Fruit fly (Drosophila melanogaster) whole organism, prepupa: Measurements from ENCODE around the gene par-6.
A peak's percentile ranks its signal among the peaks of the same experiment; 100 is the strongest.

Experiments
- CG10631 ChIP-seq: fragments of 200-800 bp; sonication (Bioruptor generic); optimal IDR thresholded peaks from 2 replicates; lab custom pipeline; 2016; ENCODE audit warnings: missing biosample characterization, missing genetic modification characterization
- CG10669 ChIP-seq: fragments of 200-800 bp; sonication (Bioruptor generic); optimal IDR thresholded peaks from 3 replicates; lab custom pipeline; 2018; ENCODE audit warnings: missing biosample characterization, mild to moderate bottlenecking, missing genetic modification characterization, moderate library complexity
- CG11762 ChIP-seq: fragments of 200-800 bp; sonication (Bioruptor generic); optimal IDR thresholded peaks from 3 replicates; lab custom pipeline; 2016; ENCODE audit warnings: missing biosample characterization, missing genetic modification characterization; ENCODE audit not compliant: insufficient read depth
- CG11902 ChIP-seq: fragments of 200-800 bp; sonication (Bioruptor generic); optimal IDR thresholded peaks from 3 replicates; lab custom pipeline; 2016; ENCODE audit warnings: missing biosample characterization, missing genetic modification characterization
- CG15336 ChIP-seq: fragments of 200-800 bp; sonication (Bioruptor generic); IDR thresholded peaks from 2 replicates; pipeline ENCODE4 v1.3.6; 2022; ENCODE audit warnings: missing biosample characterization, missing genetic modification characterization
- CG1621 ChIP-seq: fragments of 200-800 bp; sonication (Bioruptor generic); optimal IDR thresholded peaks from 3 replicates; lab custom pipeline; 2018; ENCODE audit warnings: missing biosample characterization, mild to moderate bottlenecking, missing genetic modification characterization
- CG3032 ChIP-seq: fragments of 200-800 bp; optimal IDR thresholded peaks from 2 replicates; lab custom pipeline; 2019; ENCODE audit warnings: missing biosample characterization, mild to moderate bottlenecking, missing genetic modification characterization, moderate library complexity
- CG32006 ChIP-seq: fragments of 200-800 bp; sonication (Bioruptor generic); optimal IDR thresholded peaks from 3 replicates; lab custom pipeline; 2017; ENCODE audit warnings: missing biosample characterization, mild to moderate bottlenecking, missing genetic modification characterization
- CG34406 ChIP-seq: fragments of 200-800 bp; sonication (Bioruptor generic); optimal IDR thresholded peaks from 3 replicates; lab custom pipeline; 2016; ENCODE audit warnings: missing biosample characterization, missing genetic modification characterization
- CG3919 ChIP-seq: fragments of 200-800 bp; sonication (Bioruptor generic); optimal IDR thresholded peaks from 3 replicates; lab custom pipeline; 2016; ENCODE audit warnings: missing biosample characterization, missing genetic modification characterization
- CG6163 ChIP-seq: fragments of 200-800 bp; sonication (Bioruptor generic); IDR thresholded peaks from 3 replicates; pipeline ENCODE4 v1.3.6; 2022; ENCODE audit warnings: missing biosample characterization, missing genetic modification characterization
- CG6792 ChIP-seq: fragments of 200-800 bp; sonication (Bioruptor generic); optimal IDR thresholded peaks from 3 replicates; lab custom pipeline; 2016; ENCODE audit warnings: missing biosample characterization, missing genetic modification characterization
- CG6854 ChIP-seq: fragments of 200-800 bp; sonication (Bioruptor generic); optimal IDR thresholded peaks from 2 replicates; lab custom pipeline; 2017; ENCODE audit warnings: missing biosample characterization, mild to moderate bottlenecking, missing genetic modification characterization
- CG7368 ChIP-seq: fragments of 200-800 bp; sonication (Bioruptor generic); optimal IDR thresholded peaks from 3 replicates; lab custom pipeline; 2016; ENCODE audit warnings: missing biosample characterization, missing genetic modification characterization
- CG8319 ChIP-seq: fragments of 200-800 bp; sonication (Bioruptor generic); optimal IDR thresholded peaks from 3 replicates; lab custom pipeline; 2016; ENCODE audit warnings: missing biosample characterization, missing genetic modification characterization
- CG8632 ChIP-seq: fragments of 200-800 bp; sonication (Bioruptor generic); optimal IDR thresholded peaks from 3 replicates; lab custom pipeline; 2016; ENCODE audit warnings: missing biosample characterization, missing genetic modification characterization
- Eip75B ChIP-seq: fragments of 200-800 bp; sonication (Bioruptor generic); optimal IDR thresholded peaks from 3 replicates; lab custom pipeline; 2016; ENCODE audit warnings: missing biosample characterization, missing genetic modification characterization
- Eip78C ChIP-seq: fragments of 200-800 bp; sonication (Bioruptor generic); peaks from one replicate; lab custom pipeline; 2016; ENCODE audit warnings: missing biosample characterization, missing genetic modification characterization
- Ets21C ChIP-seq: fragments of 200-800 bp; sonication (Bioruptor generic); optimal IDR thresholded peaks from 3 replicates; lab custom pipeline; 2016; ENCODE audit warnings: missing biosample characterization, missing genetic modification characterization
- Ets96B ChIP-seq: fragments of 200-800 bp; optimal IDR thresholded peaks from 2 replicates; lab custom pipeline; 2019; ENCODE audit warnings: missing biosample characterization, mild to moderate bottlenecking, missing genetic modification characterization, moderate library complexity
- Gug ChIP-seq: fragments of 200-800 bp; sonication (Bioruptor generic); IDR thresholded peaks from 2 replicates; pipeline ENCODE4 v1.3.6; 2022; ENCODE audit warnings: missing biosample characterization, missing genetic modification characterization
- Hr38 ChIP-seq: sonication (Bioruptor generic); optimal IDR thresholded peaks from 2 replicates; lab custom pipeline; 2016; ENCODE audit warnings: missing biosample characterization, missing genetic modification characterization
- Hr39 ChIP-seq: fragments of 200-800 bp; sonication (Bioruptor generic); optimal IDR thresholded peaks from 2 replicates; lab custom pipeline; 2016; ENCODE audit warnings: missing biosample characterization, missing genetic modification characterization
- Hr4 ChIP-seq: fragments of 200-800 bp; sonication (Bioruptor generic); optimal IDR thresholded peaks from 3 replicates; lab custom pipeline; 2016; ENCODE audit warnings: missing biosample characterization, missing genetic modification characterization
- Lpt ChIP-seq: fragments of 200-800 bp; sonication (Bioruptor generic); optimal IDR thresholded peaks from 3 replicates; lab custom pipeline; 2016; ENCODE audit warnings: missing biosample characterization, missing genetic modification characterization
- Met ChIP-seq: fragments of 200-800 bp; sonication (Bioruptor generic); optimal IDR thresholded peaks from 3 replicates; lab custom pipeline; 2016; ENCODE audit warnings: missing biosample characterization, missing genetic modification characterization
- Smox ChIP-seq: fragments of 200-800 bp; sonication (Bioruptor generic); optimal IDR thresholded peaks from 3 replicates; lab custom pipeline; 2016; ENCODE audit warnings: missing biosample characterization, missing genetic modification characterization
- Sox102F ChIP-seq: fragments of 200-800 bp; sonication (Bioruptor generic); optimal IDR thresholded peaks from 2 replicates; lab custom pipeline; 2016; ENCODE audit warnings: missing biosample characterization, mild to moderate bottlenecking, missing genetic modification characterization
- achi ChIP-seq: fragments of 200-800 bp; sonication (Bioruptor generic); optimal IDR thresholded peaks from 3 replicates; lab custom pipeline; 2016; ENCODE audit warnings: missing biosample characterization, missing genetic modification characterization
- dsx ChIP-seq: fragments of 200-800 bp; optimal IDR thresholded peaks from 3 replicates; lab custom pipeline; 2019; ENCODE audit warnings: missing biosample characterization, mild to moderate bottlenecking, missing genetic modification characterization, moderate library complexity; ENCODE audit not compliant: poor library complexity, severe bottlenecking
- eg ChIP-seq: fragments of 200-800 bp; sonication (Bioruptor generic); IDR thresholded peaks from 3 replicates; pipeline ENCODE4 v1.3.6; 2022; ENCODE audit warnings: missing biosample characterization, missing genetic modification characterization
- fd85E ChIP-seq: fragments of 200-800 bp; sonication (Bioruptor generic); optimal IDR thresholded peaks from 3 replicates; lab custom pipeline; 2016; ENCODE audit warnings: missing biosample characterization, missing genetic modification characterization
- fkh ChIP-seq: fragments of 200-800 bp; sonication (Bioruptor generic); optimal IDR thresholded peaks from 3 replicates; lab custom pipeline; 2017; ENCODE audit warnings: missing biosample characterization, mild to moderate bottlenecking, missing genetic modification characterization, moderate library complexity
- net ChIP-seq: fragments of 200-800 bp; sonication (Bioruptor generic); optimal IDR thresholded peaks from 3 replicates; lab custom pipeline; 2016; ENCODE audit warnings: missing biosample characterization, missing genetic modification characterization
- pdm3 ChIP-seq: fragments of 200-800 bp; sonication (Bioruptor generic); optimal IDR thresholded peaks from 3 replicates; lab custom pipeline; 2016; ENCODE audit warnings: missing biosample characterization, missing genetic modification characterization
- spab ChIP-seq: fragments of 200-800 bp; sonication (Bioruptor generic); optimal IDR thresholded peaks from 2 replicates; lab custom pipeline; 2017; ENCODE audit warnings: missing biosample characterization, mild to moderate bottlenecking, missing genetic modification characterization, missing genetic modification reagents
- ss ChIP-seq, 2 experiments: fragments of 200-800 bp; sonication (Bioruptor generic); optimal IDR thresholded peaks; 2 replicates in 1 of 2; 3 replicates in 1 of 2; lab custom pipeline; 2017 to 2018; ENCODE audit warnings: mild to moderate bottlenecking in 2 of 2, missing biosample characterization in 2 of 2, missing genetic modification characterization in 2 of 2, moderate library complexity in 1 of 2
- vri ChIP-seq: fragments of 200-800 bp; sonication (Bioruptor generic); optimal IDR thresholded peaks from 3 replicates; lab custom pipeline; 2016; ENCODE audit warnings: missing biosample characterization, mild to moderate bottlenecking, missing genetic modification characterization

Gene par-6

DNA sequence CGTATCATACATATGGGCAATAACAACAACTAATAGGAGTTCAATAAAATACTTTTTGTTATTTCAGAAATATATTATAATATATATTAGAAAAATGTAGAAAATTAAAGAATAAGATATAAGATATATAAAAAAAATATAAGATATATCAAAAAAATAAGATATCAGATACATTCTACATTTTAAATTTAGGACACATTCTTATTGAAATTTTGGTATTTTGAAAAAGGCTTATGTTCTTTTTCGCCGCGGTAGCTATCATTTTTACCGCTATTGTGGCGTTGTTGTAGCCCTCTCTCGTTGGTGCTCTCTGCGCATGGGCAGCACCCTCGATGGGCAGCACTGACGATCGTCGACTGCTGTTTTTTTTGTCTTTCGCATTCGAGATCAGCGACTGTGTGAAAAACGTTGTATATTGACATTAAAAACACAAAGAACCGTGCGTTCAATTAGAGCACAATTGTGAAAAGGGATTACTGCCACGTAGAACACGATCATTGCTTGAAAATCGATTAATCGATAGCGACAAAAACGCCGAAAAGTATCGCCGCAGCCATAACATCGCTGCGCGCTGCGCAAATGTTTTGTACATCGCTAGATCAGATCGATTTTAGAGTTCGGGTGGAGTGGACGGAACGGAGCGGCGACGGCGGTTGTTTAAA lies 34.8 kb downstream of the par-6 start (continued):
- peak; percentile 16 for TF ChIP-seq CG11762 (GFP tag; lab: Kevin White, UChicago)
- peak; percentile 3 for TF ChIP-seq Hr4 (GFP tag; lab: Kevin White, UChicago)
- peak; percentile 32 for TF ChIP-seq CG3032 (tag; lab: Kevin White, UChicago)
- peak; percentile 24 for TF ChIP-seq net (GFP tag; lab: Kevin White, UChicago)
- peak; percentile 17 for TF ChIP-seq CG10669 (GFP tag; lab: Kevin White, UChicago)
- peak; percentile 59; the same call in 1 of the 2 replicates for TF ChIP-seq CG15336
- TF ChIP-seq CG32006 (GFP tag; lab: Kevin White, UChicago): peak; percentile 48
- TF ChIP-seq Eip78C (GFP tag; lab: Kevin White, UChicago): no peak
- TF ChIP-seq spab (GFP tag; lab: Kevin White, UChicago): peak; percentile 18
- TF ChIP-seq vri (GFP tag; lab: Kevin White, UChicago): no peak
- no peak for TF ChIP-seq Hr39
- no peak for TF ChIP-seq fd85E (GFP tag; lab: Kevin White, UChicago)
- peak; percentile 10 for TF ChIP-seq Met (GFP tag; lab: Kevin White, UChicago)
- no peak for TF ChIP-seq Hr38 (GFP tag; lab: Kevin White, UChicago)
- TF ChIP-seq Ets96B: peak; percentile 37
- peak; percentile 24 for TF ChIP-seq CG34406 (GFP tag; lab: Kevin White, UChicago)

DNA sequence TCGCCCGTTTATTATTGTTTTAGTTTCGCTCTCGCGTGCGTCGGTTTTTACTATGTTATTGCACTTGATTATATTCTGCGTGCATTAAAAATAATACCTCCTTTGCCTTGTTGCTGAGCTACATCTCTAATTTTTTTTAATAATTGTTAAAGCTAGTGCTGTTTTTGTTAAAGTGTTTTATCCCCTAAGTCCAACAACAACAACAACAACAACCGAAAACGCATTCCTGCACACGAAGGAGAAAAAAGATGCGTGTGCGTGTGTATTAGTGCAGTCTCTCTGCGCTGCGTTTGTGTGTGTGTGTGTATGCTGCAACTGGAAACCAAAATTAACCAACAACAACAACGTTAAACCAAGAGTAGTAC lies 35.3 kb downstream of the par-6 start:
- peak; percentile 69 for TF ChIP-seq Eip78C (GFP tag; lab: Kevin White, UChicago)
- TF ChIP-seq CG15336: peak; percentile 37; the same call in 1 of the 2 replicates
- TF ChIP-seq Sox102F: peak; percentile 14
- TF ChIP-seq CG8632: no peak
- peak; percentile 6 for TF ChIP-seq Hr39
- TF ChIP-seq CG6163 (GFP tag; lab: Robert Waterston, UW): peak; percentile 20; the same call in 1 of the 3 replicates

DNA sequence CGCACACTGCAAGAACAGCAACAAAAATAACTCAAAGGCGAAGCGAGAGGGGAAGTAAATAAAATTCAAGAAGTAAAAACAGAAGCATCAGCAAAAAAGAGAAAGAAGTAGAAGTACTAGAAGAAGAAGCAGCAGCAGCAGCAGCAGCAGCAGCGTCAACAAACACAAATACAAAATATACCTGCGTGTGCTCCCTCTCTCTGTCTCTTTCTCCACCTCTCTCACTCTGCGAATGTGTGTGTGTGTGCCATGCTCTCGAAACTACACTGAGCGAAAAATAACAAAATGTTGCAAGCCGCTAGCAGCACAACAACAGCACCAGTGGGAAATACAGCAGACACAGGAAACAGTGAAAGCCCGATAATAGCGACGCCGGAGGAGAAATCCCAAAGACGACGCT lies 35.8 kb downstream of the par-6 start:
- TF ChIP-seq Smox (GFP tag; lab: Kevin White, UChicago) (no peak), CG11902 (GFP tag; lab: Kevin White, UChicago) (no peak), CG32006 (GFP tag; lab: Kevin White, UChicago) (peak; percentile 31), CG3032 (tag; lab: Kevin White, UChicago) (no peak), Gug (GFP tag; lab: Robert Waterston, UW) (no peak), CG10631 (GFP tag; lab: Kevin White, UChicago) (peak; percentile 1), dsx (GFP tag; lab: Kevin White, UChicago) (peak; percentile 17), pdm3 (no peak), Lpt (no peak), CG3919 (GFP tag; lab: Kevin White, UChicago) (peak; percentile 21), fd85E (GFP tag; lab: Kevin White, UChicago) (no peak), ss (GFP tag; optimal IDR thresholded peaks at IDR 0.05; lab: Kevin White, UChicago) (peak; percentile 3 to 34), CG7368 (GFP tag; lab: Kevin White, UChicago) (no peak), Sox102F (no peak), fkh (peak; percentile 57), CG6792 (GFP tag; lab: Kevin White, UChicago) (no peak), Hr38 (GFP tag; lab: Kevin White, UChicago) (no peak), Eip78C (GFP tag; lab: Kevin White, UChicago) (peak; percentile 36), CG6163 (GFP tag; lab: Robert Waterston, UW) (peak; percentile 54; the same call in 2 of the 3 replicates), achi (GFP tag; lab: Kevin White, UChicago) (peak; percentile 8), Hr4 (GFP tag; lab: Kevin White, UChicago) (peak; percentile 8), CG11762 (GFP tag; lab: Kevin White, UChicago) (no peak), CG8319 (GFP tag; lab: Kevin White, UChicago) (no peak), spab (GFP tag; lab: Kevin White, UChicago) (no peak), Eip75B (GFP tag; lab: Kevin White, UChicago) (no peak), Ets21C (no peak), CG1621 (tag; lab: Kevin White, UChicago) (no peak), CG6854 (GFP tag; lab: Kevin White, UChicago) (no peak), eg (GFP tag; lab: Robert Waterston, UW) (0 out of 3 replicates have a peak, but pooled peaks have one; percentile 30)
